Worm (Caenorhabditis elegans): ENCODE measurements around the gene dars-2.

ce11 chrV:12091759-12092158, 43.2 kb downstream of the dars-2 start, which contains the start of gene nhr-206:
- TF ChIP-seq hnd-1 (tag; optimal IDR thresholded peaks at IDR 0.05) (no peak), ama-1 (optimal IDR thresholded peaks at IDR 0.05) (no peak), pes-1 (GFP tag; IDR thresholded peaks at IDR 0.05) (no peak), flt-1 (GFP tag; IDR thresholded peaks at IDR 0.05) (no peak), F13C5.2 (tag; optimal IDR thresholded peaks at IDR 0.05) (no peak), ceh-36 (tag; optimal IDR thresholded peaks at IDR 0.05) (no peak), hmbx-1 (tag; optimal IDR thresholded peaks at IDR 0.05) (no peak), tbx-11 (GFP tag; IDR thresholded peaks at IDR 0.05) (no peak), aly-1 (tag; optimal IDR thresholded peaks at IDR 0.05) (no peak), B0310.2 (tag; optimal IDR thresholded peaks at IDR 0.05) (no peak), scrt-1 (GFP tag; IDR thresholded peaks at IDR 0.05) (no peak), sea-1 (GFP tag; conservative IDR thresholded peaks at IDR 0.05) (no peak)
